Fruit fly (Drosophila melanogaster) whole organism, embryonic: ENCODE measurements around the gene CG3008.

Experiments
- Ada2b ChIP-seq: fragments of 200-800 bp; sonication (Bioruptor generic); IDR thresholded peaks from 2 replicates; pipeline ENCODE4 v1.3.6; 2022; ENCODE audit warnings: missing biosample characterization, missing genetic modification characterization
- Aef1 ChIP-seq: fragments of 200-800 bp; sonication (Bioruptor generic); IDR thresholded peaks from 3 replicates; pipeline ENCODE4 v1.3.6; 2022; ENCODE audit warnings: missing biosample characterization, missing genetic modification characterization
- Atf-2 ChIP-seq: fragments of 200-800 bp; sonication (Bioruptor generic); optimal IDR thresholded peaks from 2 replicates; lab custom pipeline; 2016; ENCODE audit warnings: missing biosample characterization, missing genetic modification characterization
- CG10366 ChIP-seq: fragments of 200-800 bp; sonication (Bioruptor generic); IDR thresholded peaks from 2 replicates; pipeline ENCODE4 v1.3.6; 2022; ENCODE audit warnings: missing biosample characterization, missing genetic modification characterization
- CG10565 ChIP-seq: fragments of 200-800 bp; sonication (Bioruptor generic); optimal IDR thresholded peaks from 3 replicates; lab custom pipeline; 2016; ENCODE audit warnings: missing biosample characterization, mild to moderate bottlenecking, missing genetic modification characterization
- CG10979 ChIP-seq: fragments of 200-800 bp; sonication (Bioruptor generic); optimal IDR thresholded peaks from 2 replicates; lab custom pipeline; 2018; ENCODE audit warnings: missing biosample characterization, mild to moderate bottlenecking, missing genetic modification characterization, moderate library complexity
- CG11560 ChIP-seq: fragments of 200-800 bp; sonication (Bioruptor generic); IDR thresholded peaks from 3 replicates; pipeline ENCODE4 v1.3.6; 2022; ENCODE audit warnings: missing biosample characterization, missing genetic modification characterization
- CG1233 ChIP-seq: fragments of 200-800 bp; sonication (Bioruptor generic); optimal IDR thresholded peaks from 4 replicates; lab custom pipeline; 2018; ENCODE audit warnings: missing biosample characterization, mild to moderate bottlenecking, missing genetic modification characterization
- CG12942 ChIP-seq: fragments of 200-800 bp; sonication (Bioruptor generic); optimal IDR thresholded peaks from 3 replicates; lab custom pipeline; 2016; ENCODE audit warnings: missing biosample characterization, missing genetic modification characterization
- CG13123 ChIP-seq: fragments of 200-800 bp; sonication (Bioruptor generic); optimal IDR thresholded peaks from 2 replicates; lab custom pipeline; 2016; ENCODE audit warnings: missing biosample characterization, missing genetic modification characterization
- CG16815 ChIP-seq: fragments of 200-800 bp; sonication (Bioruptor generic); optimal IDR thresholded peaks from 3 replicates; lab custom pipeline; 2017; ENCODE audit warnings: missing biosample characterization, mild to moderate bottlenecking, missing genetic modification characterization
- CG17385 ChIP-seq: fragments of 200-800 bp; sonication (Bioruptor generic); optimal IDR thresholded peaks from 3 replicates; lab custom pipeline; 2018; ENCODE audit warnings: missing biosample characterization, mild to moderate bottlenecking, missing genetic modification characterization
- CG17802 ChIP-seq: fragments of 200-800 bp; sonication (Bioruptor generic); optimal IDR thresholded peaks from 2 replicates; lab custom pipeline; 2018; ENCODE audit warnings: missing biosample characterization, mild to moderate bottlenecking, missing genetic modification characterization, moderate library complexity
- CG18262 ChIP-seq: fragments of 200-800 bp; optimal IDR thresholded peaks from 3 replicates; lab custom pipeline; 2019; ENCODE audit warnings: missing biosample characterization, mild to moderate bottlenecking, missing genetic modification characterization, moderate library complexity
- CG30020 ChIP-seq: fragments of 200-800 bp; optimal IDR thresholded peaks from 2 replicates; lab custom pipeline; 2019; ENCODE audit warnings: missing biosample characterization, mild to moderate bottlenecking, missing genetic modification characterization, moderate library complexity
- CG31441 ChIP-seq: fragments of 200-800 bp; sonication (Bioruptor generic); IDR thresholded peaks from 2 replicates; pipeline ENCODE4 v1.3.6; 2022; ENCODE audit warnings: missing biosample characterization, missing genetic modification characterization
- CG32772 ChIP-seq: fragments of 200-800 bp; sonication (Bioruptor generic); IDR thresholded peaks from 2 replicates; pipeline ENCODE4 v1.3.6; 2022; ENCODE audit warnings: missing biosample characterization, missing genetic modification characterization
- CG3726 ChIP-seq: fragments of 200-800 bp; sonication (Bioruptor generic); IDR thresholded peaks from 3 replicates; pipeline ENCODE4, ENCODE4 v1.3.6; 2022; ENCODE audit warnings: missing biosample characterization, missing genetic modification characterization
- CG4404 ChIP-seq: fragments of 200-800 bp; sonication (Bioruptor generic); IDR thresholded peaks from 2 replicates; pipeline ENCODE4 v1.3.6; 2022; ENCODE audit warnings: missing biosample characterization, missing genetic modification characterization
- CG6254 ChIP-seq: fragments of 200-800 bp; sonication (Bioruptor generic); optimal IDR thresholded peaks from 3 replicates; lab custom pipeline; 2017; ENCODE audit warnings: mild to moderate bottlenecking, missing biosample characterization, missing genetic modification reagents, missing genetic modification characterization
- CoRest ChIP-seq: fragments of 200-800 bp; sonication (Bioruptor generic); optimal IDR thresholded peaks from 3 replicates; lab custom pipeline; 2018; ENCODE audit warnings: missing biosample characterization, mild to moderate bottlenecking, missing genetic modification characterization, moderate library complexity
- HLH4C ChIP-seq: fragments of 200-800 bp; sonication (Bioruptor generic); IDR thresholded peaks from 3 replicates; pipeline ENCODE4 v1.3.6; 2022; ENCODE audit warnings: missing biosample characterization, missing genetic modification characterization; ENCODE audit not compliant: partially characterized antibody
- Hand ChIP-seq: fragments of 200-800 bp; sonication (Bioruptor generic); optimal IDR thresholded peaks from 2 replicates; lab custom pipeline; 2017; ENCODE audit warnings: mild to moderate bottlenecking, missing biosample characterization, missing genetic modification reagents, missing genetic modification characterization
- Hr78 ChIP-seq, 2 experiments: fragments of 200-800 bp in 1 of 2; fragments of >200 bp in 1 of 2; sonication (Bioruptor generic) in 1 of 2; optimal IDR thresholded peaks; 2 replicates each; lab custom pipeline; 2017 to 2019; ENCODE audit warnings: missing biosample characterization in 2 of 2, missing genetic modification characterization in 2 of 2, mild to moderate bottlenecking in 1 of 2, moderate library complexity in 1 of 2
- NFAT ChIP-seq: fragments of 200-800 bp; sonication (Bioruptor generic); IDR thresholded peaks from 2 replicates; pipeline ENCODE4 v1.3.6; 2022; ENCODE audit warnings: missing biosample characterization, missing genetic modification characterization
- NfI ChIP-seq: fragments of 200-800 bp; sonication (Bioruptor generic); optimal IDR thresholded peaks from 3 replicates; lab custom pipeline; 2018; ENCODE audit warnings: missing biosample characterization, mild to moderate bottlenecking, missing genetic modification characterization, moderate library complexity
- PHDP ChIP-seq: fragments of 200-800 bp; sonication (Bioruptor generic); optimal IDR thresholded peaks from 3 replicates; lab custom pipeline; 2018; ENCODE audit warnings: missing biosample characterization, mild to moderate bottlenecking, missing genetic modification characterization, moderate library complexity
- Rx ChIP-seq: fragments of 200-800 bp; sonication (Bioruptor generic); IDR thresholded peaks from 2 replicates; pipeline ENCODE4 v1.3.6; 2022; ENCODE audit warnings: missing biosample characterization, missing genetic modification characterization
- Vsx1 ChIP-seq: fragments of 200-800 bp; sonication (Bioruptor generic); optimal IDR thresholded peaks from 2 replicates; lab custom pipeline; 2017; ENCODE audit warnings: missing biosample characterization, mild to moderate bottlenecking, missing genetic modification characterization, missing genetic modification reagents
- amos ChIP-seq: fragments of 200-800 bp; sonication (Bioruptor generic); IDR thresholded peaks from 2 replicates; pipeline ENCODE4 v1.3.6; 2022; ENCODE audit warnings: missing biosample characterization, missing genetic modification characterization; ENCODE audit not compliant: partially characterized antibody
- ash1 ChIP-seq: fragments of 200-800 bp; sonication (Bioruptor generic); optimal IDR thresholded peaks from 2 replicates; lab custom pipeline; 2018; ENCODE audit warnings: missing biosample characterization, mild to moderate bottlenecking, missing genetic modification characterization
- bowl ChIP-seq: fragments of 200-800 bp; sonication (Bioruptor generic); IDR thresholded peaks from 2 replicates; pipeline ENCODE4 v1.3.6; 2022; ENCODE audit warnings: missing biosample characterization, missing genetic modification characterization
- cg ChIP-seq: fragments of 200-800 bp; sonication (Bioruptor generic); optimal IDR thresholded peaks from 3 replicates; lab custom pipeline; 2019; ENCODE audit warnings: missing biosample characterization, mild to moderate bottlenecking, missing genetic modification characterization, moderate library complexity
- chinmo ChIP-seq: fragments of 200-800 bp; sonication (Bioruptor generic); IDR thresholded peaks from 4 replicates; pipeline ENCODE4 v1.3.6; 2022; ENCODE audit warnings: missing biosample characterization, missing genetic modification characterization; ENCODE audit not compliant: partially characterized antibody
- cwo ChIP-seq: fragments of 200-800 bp; sonication (Bioruptor generic); optimal IDR thresholded peaks from 3 replicates; lab custom pipeline; 2017; ENCODE audit warnings: missing biosample characterization, missing genetic modification characterization, mild to moderate bottlenecking, moderate library complexity, missing genetic modification reagents
- dati ChIP-seq: fragments of 200-800 bp; sonication (Bioruptor generic); IDR thresholded peaks from 2 replicates; pipeline ENCODE4 v1.3.6; 2022; ENCODE audit warnings: missing biosample characterization, missing genetic modification characterization
- dmrt99B ChIP-seq: fragments of 200-800 bp; sonication (Bioruptor generic); optimal IDR thresholded peaks from 2 replicates; lab custom pipeline; 2018; ENCODE audit warnings: missing biosample characterization, mild to moderate bottlenecking, missing genetic modification characterization, moderate library complexity
- dysf ChIP-seq: fragments of 200-800 bp; sonication (Bioruptor generic); IDR thresholded peaks from 3 replicates; pipeline ENCODE4 v1.3.6; 2022; ENCODE audit warnings: missing biosample characterization, missing genetic modification characterization
- esg ChIP-seq: fragments of 200-800 bp; sonication (Bioruptor generic); conservative IDR thresholded peaks from 2 replicates; pipeline ENCODE4 v1.3.6; 2022; ENCODE audit warnings: missing biosample characterization, missing genetic modification characterization
- ewg ChIP-seq: fragments of 200-800 bp; sonication (Bioruptor generic); optimal IDR thresholded peaks from 3 replicates; lab custom pipeline; 2017; ENCODE audit warnings: mild to moderate bottlenecking, missing biosample characterization, missing genetic modification reagents, missing genetic modification characterization
- gce ChIP-seq: fragments of 200-800 bp; sonication (Bioruptor generic); IDR thresholded peaks from 3 replicates; pipeline ENCODE4 v1.3.6; 2022; ENCODE audit warnings: missing biosample characterization, missing genetic modification characterization
- gt ChIP-seq: fragments of 200-800 bp; sonication (Bioruptor generic); IDR thresholded peaks from 2 replicates; pipeline ENCODE4 v1.3.6; 2022; ENCODE audit warnings: missing biosample characterization, missing genetic modification characterization
- hbn ChIP-seq: fragments of 200-800 bp; sonication (Bioruptor generic); IDR thresholded peaks from 2 replicates; pipeline ENCODE4 v1.3.6; 2022; ENCODE audit warnings: missing biosample characterization, missing genetic modification characterization; ENCODE audit not compliant: partially characterized antibody
- kay ChIP-seq: fragments of 200-800 bp; sonication (Bioruptor generic); optimal IDR thresholded peaks from 2 replicates; lab custom pipeline; 2016; ENCODE audit warnings: missing biosample characterization, missing genetic modification characterization
- onecut ChIP-seq: fragments of 200-800 bp; sonication (Bioruptor generic); IDR thresholded peaks from 2 replicates; pipeline ENCODE4 v1.3.6; 2022; ENCODE audit warnings: missing biosample characterization, missing genetic modification characterization
- peb ChIP-seq: fragments of 200-800 bp; sonication (Bioruptor generic); IDR thresholded peaks from 2 replicates; pipeline ENCODE4 v1.3.6; 2022; ENCODE audit warnings: missing biosample characterization, missing genetic modification characterization
- slp2 ChIP-seq: fragments of 200-800 bp; sonication (Bioruptor generic); optimal IDR thresholded peaks from 2 replicates; lab custom pipeline; 2016; ENCODE audit warnings: missing biosample characterization, missing genetic modification characterization
- tio ChIP-seq: fragments of 200-800 bp; sonication (Bioruptor generic); optimal IDR thresholded peaks from 2 replicates; lab custom pipeline; 2017; ENCODE audit warnings: missing biosample characterization, missing genetic modification characterization, inconsistent platforms
- tna ChIP-seq: fragments of 200-800 bp; sonication (Bioruptor generic); IDR thresholded peaks from 2 replicates; pipeline ENCODE4 v1.3.6; 2022; ENCODE audit warnings: missing biosample characterization, missing genetic modification characterization; ENCODE audit not compliant: partially characterized antibody

The CG3008 gene

DNA sequence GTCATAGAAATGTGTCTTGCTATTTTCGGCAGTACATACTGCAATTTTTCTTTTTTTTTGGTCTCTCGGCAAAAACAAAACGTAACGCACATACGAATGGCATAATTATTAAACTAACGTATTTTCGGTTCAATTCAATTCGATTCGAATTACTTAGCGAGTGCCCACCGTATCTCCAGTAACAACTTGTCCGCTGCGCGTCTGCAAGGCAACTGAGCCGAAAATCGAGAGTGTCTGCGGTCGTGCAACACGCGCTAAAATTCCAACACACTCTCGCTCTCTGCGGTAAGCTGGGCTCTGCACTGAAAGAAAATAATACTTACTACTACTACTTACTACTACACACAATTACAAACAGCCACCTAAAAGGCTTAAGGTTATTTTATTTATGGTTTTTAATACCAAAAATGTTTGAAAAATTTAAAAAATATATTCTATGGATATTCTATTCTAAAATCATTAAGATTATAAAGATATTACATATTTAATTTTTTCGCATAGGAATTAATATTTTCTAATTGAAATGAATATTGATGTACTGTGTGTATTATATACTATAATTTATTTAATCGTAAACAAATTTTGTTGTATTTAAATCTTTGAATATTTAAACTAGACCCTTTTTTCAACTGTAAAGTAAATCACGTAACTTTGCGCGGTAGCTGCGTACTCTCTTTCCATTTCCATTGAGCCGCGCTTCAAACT, 23.6 kb downstream of the CG3008 start, which contains the start of gene snsl (continued):
- TF ChIP-seq Hr78 (GFP tag; optimal IDR thresholded peaks at IDR 0.05; lab: Kevin White, UChicago) (peak in 1 of 2 experiments; percentile 58), NFAT (GFP tag; lab: Robert Waterston, UW) (no peak), CG30020 (peak; percentile 31), CoRest (peak; percentile 86), CG32772 (GFP tag; lab: Robert Waterston, UW) (no peak), bowl (GFP tag; lab: Robert Waterston, UW) (no peak), amos (no peak), CG6254 (GFP tag; lab: Kevin White, UChicago) (no peak), CG10366 (GFP tag; lab: Robert Waterston, UW) (peak; percentile 18; the same call in 1 of the 2 replicates), onecut (GFP tag; lab: Robert Waterston, UW) (no peak), chinmo (GFP tag; lab: Robert Waterston, UW) (no peak), CG17802 (tag; lab: Kevin White, UChicago) (no peak), CG17385 (GFP tag; lab: Kevin White, UChicago) (peak; percentile 71), CG10979 (tag; lab: Kevin White, UChicago) (peak; percentile 65), hbn (GFP tag; lab: Robert Waterston, UW) (no peak), PHDP (tag; lab: Kevin White, UChicago) (peak; percentile 55), CG3726 (GFP tag; lab: Robert Waterston, UW) (no peak), CG11560 (tag; lab: Robert Waterston, UW) (no peak), ash1 (GFP tag; lab: Kevin White, UChicago) (no peak), dati (GFP tag; lab: Robert Waterston, UW) (no peak), Ada2b (GFP tag; lab: Robert Waterston, UW) (peak; percentile 29; the same call in 1 of the 2 replicates), NfI (GFP tag; lab: Kevin White, UChicago) (peak; percentile 23), Hand (GFP tag; lab: Kevin White, UChicago) (no peak), peb (GFP tag; lab: Robert Waterston, UW) (no peak), tio (GFP tag; lab: Kevin White, UChicago) (peak; percentile 5), Aef1 (no peak), CG16815 (GFP tag; lab: Kevin White, UChicago) (no peak), gt (GFP tag; lab: Robert Waterston, UW) (no peak), CG31441 (peak; percentile 84), kay (GFP tag; lab: Kevin White, UChicago) (no peak), slp2 (GFP tag; lab: Kevin White, UChicago) (no peak), cg (GFP tag; lab: Kevin White, UChicago) (no peak), CG4404 (GFP tag; lab: Robert Waterston, UW) (no peak), dysf (peak; percentile 73), CG13123 (GFP tag; lab: Kevin White, UChicago) (no peak), Vsx1 (no peak), CG18262 (tag; lab: Kevin White, UChicago) (peak; percentile 85), esg (GFP tag; lab: Robert Waterston, UW) (no peak), HLH4C (GFP tag; lab: Robert Waterston, UW) (no peak), Rx (no peak), tna (GFP tag; lab: Robert Waterston, UW) (no peak), CG10565 (no peak), gce (GFP tag; lab: Robert Waterston, UW) (no peak), Atf-2 (GFP tag; lab: Kevin White, UChicago) (no peak), dmrt99B (tag; lab: Kevin White, UChicago) (peak; percentile 89), ewg (GFP tag; lab: Kevin White, UChicago) (no peak), cwo (GFP tag; lab: Kevin White, UChicago) (peak; percentile 32), CG1233 (peak; percentile 16), CG12942 (GFP tag; lab: Kevin White, UChicago) (no peak)
